Worm (Caenorhabditis elegans) whole organism, L4 larva: ENCODE measurements around the gene stc-1.

Experiments used
- D1046.2 ChIP-seq: fragments of 200-800 bp; sonication (Bioruptor generic); IDR thresholded peaks from 2 replicates; pipeline ENCODE4 v1.3.6; 2022; ENCODE audit warnings: missing genetic modification characterization, missing compliant biosample characterization
- F26F4.8 ChIP-seq: fragments of 200-800 bp; sonication (Bioruptor generic); conservative IDR thresholded peaks from 2 replicates; pipeline ENCODE4 v1.3.6; 2022; ENCODE audit warnings: missing genetic modification characterization, missing compliant biosample characterization
- F37D6.2 ChIP-seq: sonication (generic microtip); optimal IDR thresholded peaks from 2 replicates; lab custom pipeline; 2016; ENCODE audit warnings: mild to moderate bottlenecking, missing genetic modification characterization, missing compliant biosample characterization
- F44E2.7 ChIP-seq: fragments of 200-800 bp; sonication (Bioruptor generic); IDR thresholded peaks from 2 replicates; pipeline ENCODE4 v2.1.2; 2022; ENCODE audit warnings: missing genetic modification characterization, missing compliant biosample characterization
- F49E8.2 ChIP-seq: sonication (generic microtip); optimal IDR thresholded peaks from 2 replicates; lab custom pipeline; 2016; ENCODE audit warnings: missing compliant biosample characterization, mild to moderate bottlenecking, missing genetic modification characterization, borderline replicate concordance
- R02D3.7 ChIP-seq: fragments of 150-350 bp; sonication (generic microtip); optimal IDR thresholded peaks from 3 replicates; lab custom pipeline; 2014; ENCODE audit warnings: missing biosample characterization, missing genetic modification characterization
- T26A8.4 ChIP-seq: fragments of 200-800 bp; sonication (Bioruptor generic); IDR thresholded peaks from 2 replicates; pipeline ENCODE4 v1.3.6; 2022; ENCODE audit warnings: missing genetic modification characterization, missing compliant biosample characterization
- Y75B8A.6 ChIP-seq: fragments of 200-800 bp; sonication (Bioruptor generic); IDR thresholded peaks from 2 replicates; pipeline ENCODE4 v1.3.6; 2022; ENCODE audit warnings: missing genetic modification reagents, missing genetic modification characterization, missing compliant biosample characterization
- attf-4 ChIP-seq: sonication (generic microtip); optimal IDR thresholded peaks from 3 replicates; lab custom pipeline; 2017; ENCODE audit warnings: missing biosample characterization, missing genetic modification characterization
- ceh-20 ChIP-seq: fragments of 200-800 bp; sonication (Bioruptor generic); IDR thresholded peaks from 2 replicates; pipeline ENCODE4 v1.3.6; 2022; ENCODE audit warnings: missing genetic modification reagents, missing genetic modification characterization, missing compliant biosample characterization
- ceh-44 ChIP-seq: fragments of 200-800 bp; sonication (Bioruptor generic); IDR thresholded peaks from 2 replicates; pipeline ENCODE4 v1.3.6; 2022; ENCODE audit warnings: missing genetic modification reagents, missing genetic modification characterization, missing compliant biosample characterization
- ceh-62 ChIP-seq: sonication (generic microtip); optimal IDR thresholded peaks from 2 replicates; lab custom pipeline; 2017; ENCODE audit warnings: missing biosample characterization, missing genetic modification characterization
- ceh-82 ChIP-seq: sonication (generic microtip); optimal IDR thresholded peaks from 2 replicates; lab custom pipeline; 2017; ENCODE audit warnings: missing biosample characterization, missing genetic modification characterization
- ctbp-1 ChIP-seq: fragments of 200-800 bp; sonication (Bioruptor generic); IDR thresholded peaks from 2 replicates; pipeline ENCODE4 v1.3.6; 2022; ENCODE audit warnings: missing genetic modification reagents, missing genetic modification characterization, missing compliant biosample characterization
- daf-12 ChIP-seq: fragments of 150-350 bp; optimal IDR thresholded peaks from 2 replicates; lab custom pipeline; 2014; ENCODE audit warnings: missing biosample characterization, missing genetic modification reagents, missing genetic modification characterization
- daf-8 ChIP-seq: fragments of 200-800 bp; sonication (Bioruptor generic); IDR thresholded peaks from 2 replicates; pipeline ENCODE4 v1.3.6; 2022; ENCODE audit warnings: missing genetic modification characterization, missing compliant biosample characterization
- dmd-6 ChIP-seq: fragments of 200-800 bp; sonication (Bioruptor generic); IDR thresholded peaks from 2 replicates; pipeline ENCODE4 v1.3.6; 2022; ENCODE audit warnings: missing genetic modification reagents, missing genetic modification characterization, missing compliant biosample characterization
- dmd-9 ChIP-seq: fragments of 200-800 bp; sonication (Bioruptor generic); IDR thresholded peaks from 2 replicates; pipeline ENCODE4 v1.3.6; 2022; ENCODE audit warnings: missing genetic modification reagents, missing genetic modification characterization, missing compliant biosample characterization
- dpl-1 ChIP-seq: fragments of 150-350 bp; optimal IDR thresholded peaks from 2 replicates; lab custom pipeline; 2014; ENCODE audit warnings: missing biosample characterization, missing genetic modification reagents, missing genetic modification characterization
- duxl-1 ChIP-seq: sonication (generic microtip); optimal IDR thresholded peaks from 2 replicates; lab custom pipeline; 2016; ENCODE audit warnings: mild to moderate bottlenecking, missing genetic modification characterization, moderate library complexity, missing compliant biosample characterization; ENCODE audit not compliant: poor library complexity
- egl-27 ChIP-seq: sonication (generic microtip); optimal IDR thresholded peaks from 3 replicates; lab custom pipeline; 2017; ENCODE audit warnings: missing biosample characterization, missing genetic modification reagents, missing genetic modification characterization
- fos-1 ChIP-seq: fragments of 150-350 bp; optimal IDR thresholded peaks from 2 replicates; lab custom pipeline; 2014; ENCODE audit warnings: missing biosample characterization, missing genetic modification characterization
- gei-8 ChIP-seq: fragments of 200-800 bp; sonication (Bioruptor generic); optimal IDR thresholded peaks from 2 replicates; lab custom pipeline; 2018; ENCODE audit warnings: mild to moderate bottlenecking, missing genetic modification characterization, missing compliant biosample characterization
- hif-1 ChIP-seq, 2 experiments: sonication (generic microtip); optimal IDR thresholded peaks; 2 replicates each; lab custom pipeline; 2016 to 2017; ENCODE audit warnings: missing compliant biosample characterization in 2 of 2, missing genetic modification characterization in 2 of 2, missing genetic modification reagents in 2 of 2, missing genotype in 2 of 2, mild to moderate bottlenecking in 1 of 2
- hlh-30 ChIP-seq: sonication (generic microtip); optimal IDR thresholded peaks from 2 replicates; lab custom pipeline; 2017; ENCODE audit warnings: antibody characterized with exemption, mild to moderate bottlenecking, missing genetic modification characterization, missing compliant biosample characterization; ENCODE audit not compliant: insufficient read depth
- jun-1 ChIP-seq: fragments of 150-350 bp; optimal IDR thresholded peaks from 2 replicates; lab custom pipeline; 2014; ENCODE audit warnings: missing biosample characterization, missing genetic modification reagents, missing genetic modification characterization
- lin-13 ChIP-seq: fragments of 150-350 bp; optimal IDR thresholded peaks from 2 replicates; lab custom pipeline; 2014; ENCODE audit warnings: missing biosample characterization, missing genetic modification reagents, missing genetic modification characterization
- lin-39 ChIP-seq: fragments of 150-350 bp; optimal IDR thresholded peaks from 2 replicates; lab custom pipeline; 2014; ENCODE audit warnings: missing biosample characterization, missing genetic modification reagents, missing genetic modification characterization
- lsy-2 ChIP-seq, 2 experiments: fragments of 150-350 bp in 1 of 2; sonication (generic microtip) in 1 of 2; optimal IDR thresholded peaks; 2 replicates each; lab custom pipeline; 2014 to 2017; ENCODE audit warnings: missing biosample characterization in 2 of 2, missing genetic modification characterization in 2 of 2
- mdt-29 ChIP-seq: fragments of 200-800 bp; sonication (Bioruptor generic); IDR thresholded peaks from 2 replicates; pipeline ENCODE4 v1.3.6; 2022; ENCODE audit warnings: missing genetic modification reagents, missing genetic modification characterization, missing compliant biosample characterization
- mep-1 ChIP-seq: fragments of 150-350 bp; sonication (generic microtip); optimal IDR thresholded peaks from 3 replicates; lab custom pipeline; 2014; ENCODE audit warnings: missing biosample characterization, missing genetic modification characterization
- mxl-2 ChIP-seq: fragments of 200-800 bp; sonication (Bioruptor generic); conservative IDR thresholded peaks from 2 replicates; pipeline ENCODE4 v1.3.6; 2022; ENCODE audit warnings: missing genetic modification reagents, missing genetic modification characterization, missing compliant biosample characterization
- nhr-10 ChIP-seq: fragments of 150-350 bp; optimal IDR thresholded peaks from 2 replicates; lab custom pipeline; 2014; ENCODE audit warnings: missing biosample characterization, missing genetic modification characterization
- nhr-102 ChIP-seq: sonication (generic microtip); optimal IDR thresholded peaks from 2 replicates; lab custom pipeline; 2016; ENCODE audit warnings: mild to moderate bottlenecking, missing genetic modification characterization, moderate library complexity, missing compliant biosample characterization
- nhr-11 ChIP-seq: fragments of 150-350 bp; optimal IDR thresholded peaks from 2 replicates; lab custom pipeline; 2014; ENCODE audit warnings: missing biosample characterization, missing genetic modification characterization
- nhr-237 ChIP-seq: sonication (generic microtip); optimal IDR thresholded peaks from 2 replicates; lab custom pipeline; 2017; ENCODE audit warnings: missing biosample characterization, missing genetic modification characterization
- nhr-25 ChIP-seq: sonication (generic microtip); optimal IDR thresholded peaks from 2 replicates; lab custom pipeline; 2017; ENCODE audit warnings: missing genetic modification characterization, mild to moderate bottlenecking, missing compliant biosample characterization, antibody characterized with exemption, moderate library complexity, borderline replicate concordance; ENCODE audit not compliant: insufficient read depth
- nhr-28 ChIP-seq: fragments of 150-350 bp; optimal IDR thresholded peaks from 2 replicates; lab custom pipeline; 2014; ENCODE audit warnings: missing biosample characterization, missing genetic modification characterization
- nhr-42 ChIP-seq: fragments of 200-800 bp; sonication (Bioruptor generic); IDR thresholded peaks from 2 replicates; pipeline ENCODE4 v1.3.6; 2022; ENCODE audit warnings: missing genetic modification characterization, missing compliant biosample characterization
- nhr-76 ChIP-seq: fragments of 150-350 bp; optimal IDR thresholded peaks from 2 replicates; lab custom pipeline; 2014; ENCODE audit warnings: missing biosample characterization, missing genetic modification characterization
- nhr-77 ChIP-seq: fragments of 150-350 bp; optimal IDR thresholded peaks from 2 replicates; lab custom pipeline; 2014; ENCODE audit warnings: missing biosample characterization, missing genetic modification characterization
- pha-4 ChIP-seq, 2 experiments: fragments of 150-350 bp in 1 of 2; fragments of 200-800 bp in 1 of 2; sonication (Bioruptor generic) in 1 of 2; IDR thresholded peaks in 1 of 2; optimal IDR thresholded peaks in 1 of 2; 2 replicates each; pipeline versions ENCODE4 v1.3.6 to Lab custom; 2014 to 2022; ENCODE audit warnings: missing genetic modification characterization in 2 of 2, missing genetic modification reagents in 2 of 2, missing biosample characterization in 1 of 2, missing compliant biosample characterization in 1 of 2
- pqm-1 ChIP-seq: sonication (generic microtip); optimal IDR thresholded peaks from 2 replicates; lab custom pipeline; 2017; ENCODE audit warnings: missing biosample characterization, missing genetic modification characterization
- rbr-2 ChIP-seq: sonication (generic microtip); optimal IDR thresholded peaks from 2 replicates; lab custom pipeline; 2016; ENCODE audit warnings: missing genotype, missing genetic modification characterization, missing compliant biosample characterization
- set-16 ChIP-seq: fragments of 200-800 bp; sonication (Bioruptor generic); IDR thresholded peaks from 2 replicates; pipeline ENCODE4 v1.3.6; 2022; ENCODE audit warnings: missing genetic modification reagents, missing genetic modification characterization, missing compliant biosample characterization
- skn-1 ChIP-seq: fragments of 150-350 bp; optimal IDR thresholded peaks from 2 replicates; lab custom pipeline; 2014; ENCODE audit warnings: missing biosample characterization, missing genetic modification characterization
- snpc-4 ChIP-seq: fragments of 150-350 bp; optimal IDR thresholded peaks from 2 replicates; lab custom pipeline; 2014; ENCODE audit warnings: missing biosample characterization, missing genetic modification characterization
- tra-1 ChIP-seq: fragments of 200-800 bp; sonication (Bioruptor generic); IDR thresholded peaks from 2 replicates; pipeline ENCODE4 v1.3.6; 2022; ENCODE audit warnings: missing genetic modification reagents, missing genetic modification characterization, missing compliant biosample characterization
- unc-130 ChIP-seq: sonication (generic microtip); optimal IDR thresholded peaks from 2 replicates; lab custom pipeline; 2016; ENCODE audit warnings: missing genetic modification reagents, missing genetic modification characterization, missing compliant biosample characterization
- unc-39 ChIP-seq: sonication (generic microtip); optimal IDR thresholded peaks from 2 replicates; lab custom pipeline; 2017; ENCODE audit warnings: missing biosample characterization, missing genetic modification characterization
- zfp-3 ChIP-seq: fragments of 200-800 bp; sonication (Bioruptor generic); conservative IDR thresholded peaks from 2 replicates; pipeline ENCODE4 v1.3.6; 2022; ENCODE audit warnings: missing genetic modification reagents, missing genetic modification characterization, missing compliant biosample characterization

Gene stc-1

DNA sequence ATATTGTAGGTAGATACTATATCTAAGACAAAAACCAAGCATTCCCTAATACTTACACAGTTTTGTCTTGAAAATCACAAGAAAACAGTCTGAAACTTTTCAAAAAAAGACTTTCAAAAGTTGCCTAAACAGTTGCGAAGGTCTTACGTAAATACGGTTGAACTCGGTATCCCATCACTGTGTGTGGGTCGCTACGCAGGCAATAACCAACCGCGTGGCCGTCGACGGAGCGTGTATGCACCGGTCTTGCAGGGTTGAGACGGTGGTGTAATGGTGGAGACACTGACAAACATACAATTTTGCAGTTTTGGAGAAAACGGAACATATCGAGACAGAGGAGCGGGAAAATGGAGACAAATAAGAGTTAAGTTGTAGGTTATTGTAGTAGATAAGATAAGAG lies 4.7 kb downstream of the stc-1 start, which contains the start of gene iff-2 (continued):
- TF ChIP-seq tra-1 (GFP tag; lab: Robert Waterston, UW) = peak; percentile 98
- peak; percentile 99 for TF ChIP-seq mep-1 (tag; lab: Kevin White, UChicago)
- peak; percentile 99 for TF ChIP-seq dmd-6 (GFP tag; lab: Robert Waterston, UW)
- TF ChIP-seq R02D3.7 (tag; lab: Kevin White, UChicago) = peak; percentile 50
- peak; percentile 51 for TF ChIP-seq unc-130 (GFP tag; lab: Kevin White, UChicago)
- peak; percentile 58 for TF ChIP-seq gei-8
- peak; percentile 95 for TF ChIP-seq dmd-9 (GFP tag; lab: Robert Waterston, UW)
- TF ChIP-seq egl-27 (tag; lab: Kevin White, UChicago) = peak; percentile 80
- peak; percentile 95 for TF ChIP-seq skn-1 (tag; lab: Kevin White, UChicago)
- no peak for TF ChIP-seq daf-12 (tag; lab: Kevin White, UChicago)
- peak; percentile 81 for TF ChIP-seq nhr-76 (tag; lab: Kevin White, UChicago)
- peak; percentile 100 for TF ChIP-seq hlh-30 (tag; lab: Kevin White, UChicago)
- TF ChIP-seq pha-4 (GFP tag; IDR thresholded peaks at IDR 0.05; lab: Robert Waterston, UW) = peak; percentile 96
- TF ChIP-seq pha-4 (tag; optimal IDR thresholded peaks at IDR 0.05; lab: Kevin White, UChicago) = no peak
- TF ChIP-seq ctbp-1 (GFP tag; lab: Robert Waterston, UW) = peak; percentile 98
- TF ChIP-seq snpc-4 (tag; lab: Kevin White, UChicago) = peak; percentile 70
- TF ChIP-seq hif-1 (tag; optimal IDR thresholded peaks at IDR 0.05; lab: Kevin White, UChicago) = peak; percentile 88 to 96
- peak; percentile 97 to 98 for TF ChIP-seq lsy-2 (tag; optimal IDR thresholded peaks at IDR 0.05; lab: Kevin White, UChicago)
- TF ChIP-seq T26A8.4 (GFP tag; lab: Robert Waterston, UW) = peak; percentile 97
- TF ChIP-seq daf-8 = no peak
- peak; percentile 99 for TF ChIP-seq nhr-77
- TF ChIP-seq ceh-62 (tag; lab: Kevin White, UChicago) = no peak
- TF ChIP-seq nhr-237 = peak; percentile 83
- peak; percentile 94 for TF ChIP-seq D1046.2 (GFP tag; lab: Robert Waterston, UW)
- TF ChIP-seq zfp-3 (GFP tag; lab: Robert Waterston, UW) = peak; percentile 97
- peak; percentile 97 for TF ChIP-seq duxl-1 (tag; lab: Kevin White, UChicago)
- TF ChIP-seq pqm-1 (tag; lab: Kevin White, UChicago) = peak; percentile 92
- TF ChIP-seq unc-39 (tag; lab: Kevin White, UChicago) = no peak
- peak; percentile 97 for TF ChIP-seq nhr-102
- no peak for TF ChIP-seq attf-4 (tag; lab: Kevin White, UChicago)
- TF ChIP-seq F26F4.8 = no peak
- peak; percentile 97 for TF ChIP-seq dpl-1 (GFP tag; lab: Kevin White, UChicago)
- TF ChIP-seq jun-1 (tag; lab: Kevin White, UChicago) = peak; percentile 97
- no peak for TF ChIP-seq lin-39 (tag; lab: Kevin White, UChicago)
- no peak; the same call in none of the 2 replicates for TF ChIP-seq mdt-29 (GFP tag; lab: Robert Waterston, UW)
- TF ChIP-seq set-16 (GFP tag; lab: Robert Waterston, UW) = peak; percentile 73
- peak; percentile 97 for TF ChIP-seq nhr-25
- peak; percentile 98 for TF ChIP-seq ceh-20 (GFP tag; lab: Robert Waterston, UW)
- peak; percentile 100 for TF ChIP-seq nhr-28 (tag; lab: Kevin White, UChicago)
- peak; percentile 98 for TF ChIP-seq nhr-42 (GFP tag; lab: Robert Waterston, UW)
- TF ChIP-seq F37D6.2 (tag; lab: Kevin White, UChicago) = peak; percentile 95
- TF ChIP-seq lin-13 (GFP tag; lab: Kevin White, UChicago) = peak; percentile 99
- TF ChIP-seq nhr-11 = peak; percentile 100
- TF ChIP-seq mxl-2 (GFP tag; lab: Robert Waterston, UW) = peak; percentile 92
- TF ChIP-seq fos-1 (tag; lab: Kevin White, UChicago) = peak; percentile 58
- TF ChIP-seq F49E8.2 = no peak
- peak; percentile 12 for TF ChIP-seq ceh-82 (tag; lab: Kevin White, UChicago)
- TF ChIP-seq Y75B8A.6 = peak; percentile 96
- TF ChIP-seq ceh-44 (GFP tag; lab: Robert Waterston, UW) = 0 out of 2 replicates have a peak, but pooled peaks have one; percentile 56
- peak; percentile 99 for TF ChIP-seq rbr-2 (tag; lab: Kevin White, UChicago)
- peak; percentile 97 for TF ChIP-seq nhr-10 (tag; lab: Kevin White, UChicago)
- TF ChIP-seq F44E2.7 (GFP tag; lab: Robert Waterston, UW) = no peak
